ENCODE assay signal across 4 fruit fly cellular contexts in genomic region chr3R:30460187-30460586, dm6.
TF ChIP-seq lines count a peak whose summit lies in the region.

No protein-coding gene starts in this region.

- no peak for TF ChIP-seq CTCF in whole organism, embryonic (GFP tag; optimal IDR thresholded peaks at IDR 0.05; lab: Kevin White, UChicago)

TF ChIP-seq in whole organism, embryonic, 481 proteins besides CTCF, POLR2A, EP300 and RAD21 (continues in another document):
- no peak for TF ChIP-seq Oaz (GFP tag; IDR thresholded peaks at IDR 0.05; lab: Robert Waterston, UW)
- peak; percentile 73 for TF ChIP-seq Med (GFP tag; lab: Kevin White, UChicago)
- no peak for TF ChIP-seq Nf-YB (GFP tag; optimal IDR thresholded peaks at IDR 0.05; lab: Kevin White, UChicago)
- TF ChIP-seq CG10543 (GFP tag; optimal IDR thresholded peaks at IDR 0.05; lab: Kevin White, UChicago) = peak; percentile 43
- TF ChIP-seq CG14860 (GFP tag; IDR thresholded peaks at IDR 0.05; lab: Robert Waterston, UW; ENCODE audit: partially characterized antibody) = no peak
- TF ChIP-seq CG7839 (tag; optimal IDR thresholded peaks at IDR 0.05; lab: Kevin White, UChicago) = no peak
- no peak for TF ChIP-seq CG30403 (GFP tag; optimal IDR thresholded peaks at IDR 0.05; lab: Kevin White, UChicago)
- TF ChIP-seq Neu2 (GFP tag; optimal IDR thresholded peaks at IDR 0.05; lab: Kevin White, UChicago; ENCODE audit: borderline replicate concordance) = no peak
- TF ChIP-seq NK7.1 (GFP tag; optimal IDR thresholded peaks at IDR 0.05; lab: Kevin White, UChicago) = no peak
- no peak for TF ChIP-seq CG1603 (tag; optimal IDR thresholded peaks at IDR 0.05; lab: Kevin White, UChicago)
- TF ChIP-seq scrt (GFP tag; optimal IDR thresholded peaks at IDR 0.05; lab: Kevin White, UChicago) = no peak
- TF ChIP-seq CG12769 (tag; optimal IDR thresholded peaks at IDR 0.05; lab: Kevin White, UChicago) = peak; percentile 58
- no peak for TF ChIP-seq CG4707 (GFP tag; optimal IDR thresholded peaks at IDR 0.05; lab: Kevin White, UChicago)
- TF ChIP-seq Mrtf (GFP tag; IDR thresholded peaks at IDR 0.05; lab: Robert Waterston, UW) = no peak
- TF ChIP-seq CG15269 (tag; optimal IDR thresholded peaks at IDR 0.05; lab: Kevin White, UChicago) = peak; percentile 45
- peak; percentile 70; the same call in 2 of the 3 replicates for TF ChIP-seq z (GFP tag; IDR thresholded peaks at IDR 0.05; lab: Robert Waterston, UW)
- no peak for TF ChIP-seq pita (GFP tag; optimal IDR thresholded peaks at IDR 0.05; lab: Kevin White, UChicago)
- TF ChIP-seq Deaf1 (tag; optimal IDR thresholded peaks at IDR 0.05; lab: Kevin White, UChicago) = peak; percentile 97
- no peak for TF ChIP-seq Hmr (GFP tag; optimal IDR thresholded peaks at IDR 0.05; lab: Kevin White, UChicago)
- no peak for TF ChIP-seq Myb (GFP tag; optimal IDR thresholded peaks at IDR 0.05; lab: Kevin White, UChicago)
- no peak for TF ChIP-seq CG10654 (GFP tag; optimal IDR thresholded peaks at IDR 0.05; lab: Kevin White, UChicago)
- TF ChIP-seq CG15601 (tag; optimal IDR thresholded peaks at IDR 0.05; lab: Kevin White, UChicago) = no peak
- peak; percentile 92 for TF ChIP-seq CG8281 (tag; optimal IDR thresholded peaks at IDR 0.05; lab: Kevin White, UChicago)

TF ChIP-seq in whole organism, prepupa, 60 proteins besides CTCF, POLR2A, EP300 and RAD21:
- TF ChIP-seq net (GFP tag; optimal IDR thresholded peaks at IDR 0.05; lab: Kevin White, UChicago) (no peak), pdm3 (GFP tag; optimal IDR thresholded peaks at IDR 0.05; lab: Kevin White, UChicago) (no peak), svp (GFP tag; lab: Kevin White, UChicago) (peak; percentile 50), Hr38 (GFP tag; optimal IDR thresholded peaks at IDR 0.05; lab: Kevin White, UChicago) (no peak), Sox102F (GFP tag; optimal IDR thresholded peaks at IDR 0.05; lab: Kevin White, UChicago) (no peak), Eip78C (GFP tag; lab: Kevin White, UChicago) (peak; percentile 26), Hr4 (GFP tag; optimal IDR thresholded peaks at IDR 0.05; lab: Kevin White, UChicago) (no peak), fkh (GFP tag; optimal IDR thresholded peaks at IDR 0.05; lab: Kevin White, UChicago) (no peak), CG11294 (GFP tag; IDR thresholded peaks at IDR 0.05; lab: Robert Waterston, UW) (no peak), Sox15 (GFP tag; optimal IDR thresholded peaks at IDR 0.05; lab: Kevin White, UChicago) (no peak), CG10669 (GFP tag; optimal IDR thresholded peaks at IDR 0.05; lab: Kevin White, UChicago) (no peak), CG15336 (GFP tag; IDR thresholded peaks at IDR 0.05; lab: Robert Waterston, UW) (peak; percentile 18; the same call in 1 of the 2 replicates), CG6163 (GFP tag; IDR thresholded peaks at IDR 0.05; lab: Robert Waterston, UW) (peak; percentile 41; the same call in 1 of the 3 replicates), acj6 (GFP tag; optimal IDR thresholded peaks at IDR 0.05; lab: Kevin White, UChicago) (no peak), CG6854 (GFP tag; optimal IDR thresholded peaks at IDR 0.05; lab: Kevin White, UChicago) (peak; percentile 21), CG3919 (GFP tag; optimal IDR thresholded peaks at IDR 0.05; lab: Kevin White, UChicago) (no peak), CG11902 (GFP tag; optimal IDR thresholded peaks at IDR 0.05; lab: Kevin White, UChicago) (no peak), eg (GFP tag; IDR thresholded peaks at IDR 0.05; lab: Robert Waterston, UW) (peak; percentile 10; the same call in 1 of the 3 replicates)
TF ChIP-seq in whole organism, prepupa: peak in this region for 6.

TF ChIP-seq in whole organism, pupa, 21 proteins besides CTCF, POLR2A, EP300 and RAD21:
- TF ChIP-seq rn (GFP tag; IDR thresholded peaks at IDR 0.05; lab: Robert Waterston, UW) (no peak), CG9948 (tag; optimal IDR thresholded peaks at IDR 0.05; lab: Kevin White, UChicago) (no peak), Pif1A (GFP tag; optimal IDR thresholded peaks at IDR 0.05; lab: Kevin White, UChicago) (no peak), CG4496 (GFP tag; IDR thresholded peaks at IDR 0.05; lab: Robert Waterston, UW) (0 out of 3 replicates have a peak, but pooled peaks have one; percentile 13), CG32121 (GFP tag; IDR thresholded peaks at IDR 0.05; lab: Robert Waterston, UW) (0 out of 2 replicates have a peak, but pooled peaks have one; percentile 41), Snoo (tag; optimal IDR thresholded peaks at IDR 0.05; lab: Kevin White, UChicago) (no peak), CG13204 (GFP tag; optimal IDR thresholded peaks at IDR 0.05; lab: Kevin White, UChicago) (no peak), CG34367 (tag; optimal IDR thresholded peaks at IDR 0.05; lab: Kevin White, UChicago) (no peak), gl (tag; optimal IDR thresholded peaks at IDR 0.05; lab: Kevin White, UChicago) (no peak), CG8159 (tag; optimal IDR thresholded peaks at IDR 0.05; lab: Kevin White, UChicago) (no peak), EcR (GFP tag; optimal IDR thresholded peaks at IDR 0.05; lab: Kevin White, UChicago) (no peak), CG8301 (tag; optimal IDR thresholded peaks at IDR 0.05; lab: Kevin White, UChicago) (no peak), fd96Ca (GFP tag; IDR thresholded peaks at IDR 0.05; lab: Robert Waterston, UW) (no peak), Ets98B (GFP tag; IDR thresholded peaks at IDR 0.05; lab: Robert Waterston, UW) (no peak; the same call in 1 of the 2 replicates), CG17806 (tag; optimal IDR thresholded peaks at IDR 0.05; lab: Kevin White, UChicago) (no peak), CG15710 (tag; optimal IDR thresholded peaks at IDR 0.05; lab: Kevin White, UChicago) (no peak)

TF ChIP-seq in whole organism, wandering third instar larva, 38 proteins besides CTCF, POLR2A, EP300 and RAD21:
- TF ChIP-seq N (GFP tag; optimal IDR thresholded peaks at IDR 0.05; lab: Kevin White, UChicago) = no peak
- peak; percentile 79 for TF ChIP-seq Vsx2 (GFP tag; optimal IDR thresholded peaks at IDR 0.05; lab: Kevin White, UChicago; ENCODE audit: partially characterized antibody)
- TF ChIP-seq Dif (GFP tag; optimal IDR thresholded peaks at IDR 0.05; lab: Kevin White, UChicago; ENCODE audit: partially characterized antibody) = peak; percentile 57
- TF ChIP-seq dl (GFP tag; optimal IDR thresholded peaks at IDR 0.05; lab: Kevin White, UChicago; ENCODE audit: insufficient read depth in 1 of 2, partially characterized antibody in 2 of 2) = peak in 1 of 2 experiments; percentile 32
- TF ChIP-seq dsf (GFP tag; optimal IDR thresholded peaks at IDR 0.05; lab: Kevin White, UChicago; ENCODE audit: borderline replicate concordance) = no peak
- TF ChIP-seq Rel (GFP tag; optimal IDR thresholded peaks at IDR 0.05; lab: Kevin White, UChicago) = no peak
- peak; percentile 30 for TF ChIP-seq Rel (tag; optimal IDR thresholded peaks at IDR 0.05; lab: Kevin White, UChicago)

Comparison
In these comparisons a context has a peak if more than half of its experiments do, and no peak if none do; other contexts are left out.
1. Of the 7 proteins assayed by ChIP-seq in both whole organism, embryonic and whole organism, prepupa: peak only in whole organism, embryonic: none; only in whole organism, prepupa: CG6854; in both: none; in neither: 6.